Fruit fly (Drosophila melanogaster): ENCODE measurements around the gene y.

DNA sequence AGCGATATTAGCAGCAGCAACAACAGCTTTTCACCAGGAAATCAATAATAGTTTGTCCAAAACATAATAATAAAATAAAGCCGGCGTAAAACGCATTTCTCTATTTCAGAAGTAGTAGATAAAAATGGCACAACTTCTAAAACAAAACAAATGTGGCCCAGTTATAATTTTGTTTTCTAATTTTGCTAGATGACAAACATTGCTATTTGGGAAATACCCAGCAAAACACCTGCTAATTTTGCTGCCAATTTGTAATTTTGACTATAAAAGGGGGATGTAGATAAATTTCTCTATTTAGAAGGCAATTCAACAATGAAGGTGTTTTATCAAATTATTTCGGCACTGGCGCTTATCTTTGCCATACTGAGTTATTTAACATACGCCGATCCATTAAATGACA, 3.5 kb upstream of the y start, which contains the start of gene CG43182:
- TF ChIP-seq CG12605 (GFP tag; IDR thresholded peaks at IDR 0.05) = no peak
- TF ChIP-seq CG15710 (tag; optimal IDR thresholded peaks at IDR 0.05) = no peak
- TF ChIP-seq CG4496 (GFP tag; IDR thresholded peaks at IDR 0.05) = no peak
- no peak for TF ChIP-seq Snoo (tag; optimal IDR thresholded peaks at IDR 0.05)
- TF ChIP-seq CG13204 (GFP tag; optimal IDR thresholded peaks at IDR 0.05) = no peak
- TF ChIP-seq Ets98B (GFP tag; IDR thresholded peaks at IDR 0.05) = no peak
- no peak for TF ChIP-seq Pif1A (GFP tag; optimal IDR thresholded peaks at IDR 0.05)
- TF ChIP-seq CG17806 (tag; optimal IDR thresholded peaks at IDR 0.05) = no peak
- TF ChIP-seq CG8301 (tag; optimal IDR thresholded peaks at IDR 0.05) = no peak
- TF ChIP-seq EcR (GFP tag; optimal IDR thresholded peaks at IDR 0.05) = no peak
- TF ChIP-seq CG34367 (tag; optimal IDR thresholded peaks at IDR 0.05) = no peak
- TF ChIP-seq fd96Ca (GFP tag; IDR thresholded peaks at IDR 0.05) = no peak

Measured in whole organism, pupa.